Fruit fly (Drosophila melanogaster) whole organism, prepupa: Measurements from ENCODE around the gene S-Lap1.
A peak's percentile ranks its signal among the peaks of the same experiment; 100 is the strongest.

Source experiments
- CG11762 ChIP-seq: fragments of 200-800 bp; sonication (Bioruptor generic); optimal IDR thresholded peaks from 3 replicates; lab custom pipeline; 2016; ENCODE audit warnings: missing biosample characterization, missing genetic modification characterization; ENCODE audit not compliant: insufficient read depth
- CG15336 ChIP-seq: fragments of 200-800 bp; sonication (Bioruptor generic); IDR thresholded peaks from 2 replicates; pipeline ENCODE4 v1.3.6; 2022; ENCODE audit warnings: missing biosample characterization, missing genetic modification characterization
- CG1621 ChIP-seq: fragments of 200-800 bp; sonication (Bioruptor generic); optimal IDR thresholded peaks from 3 replicates; lab custom pipeline; 2018; ENCODE audit warnings: missing biosample characterization, mild to moderate bottlenecking, missing genetic modification characterization
- CG32006 ChIP-seq: fragments of 200-800 bp; sonication (Bioruptor generic); optimal IDR thresholded peaks from 3 replicates; lab custom pipeline; 2017; ENCODE audit warnings: missing biosample characterization, mild to moderate bottlenecking, missing genetic modification characterization
- CG34406 ChIP-seq: fragments of 200-800 bp; sonication (Bioruptor generic); optimal IDR thresholded peaks from 3 replicates; lab custom pipeline; 2016; ENCODE audit warnings: missing biosample characterization, missing genetic modification characterization
- CG3919 ChIP-seq: fragments of 200-800 bp; sonication (Bioruptor generic); optimal IDR thresholded peaks from 3 replicates; lab custom pipeline; 2016; ENCODE audit warnings: missing biosample characterization, missing genetic modification characterization
- CG4318 ChIP-seq: fragments of 200-800 bp; sonication (Bioruptor generic); optimal IDR thresholded peaks from 3 replicates; lab custom pipeline; 2017; ENCODE audit warnings: missing biosample characterization, mild to moderate bottlenecking, missing genetic modification characterization
- CG6163 ChIP-seq: fragments of 200-800 bp; sonication (Bioruptor generic); IDR thresholded peaks from 3 replicates; pipeline ENCODE4 v1.3.6; 2022; ENCODE audit warnings: missing biosample characterization, missing genetic modification characterization
- CG6276 ChIP-seq: fragments of 200-800 bp; sonication (Bioruptor generic); optimal IDR thresholded peaks from 2 replicates; lab custom pipeline; 2017; ENCODE audit warnings: missing biosample characterization, mild to moderate bottlenecking, missing genetic modification characterization
- CG6808 ChIP-seq: fragments of 200-800 bp; sonication (Bioruptor generic); optimal IDR thresholded peaks from 3 replicates; lab custom pipeline; 2017; ENCODE audit warnings: missing biosample characterization, missing genetic modification characterization, mild to moderate bottlenecking, moderate library complexity, missing genetic modification reagents
- CG6854 ChIP-seq: fragments of 200-800 bp; sonication (Bioruptor generic); optimal IDR thresholded peaks from 2 replicates; lab custom pipeline; 2017; ENCODE audit warnings: missing biosample characterization, mild to moderate bottlenecking, missing genetic modification characterization
- CG7368 ChIP-seq: fragments of 200-800 bp; sonication (Bioruptor generic); optimal IDR thresholded peaks from 3 replicates; lab custom pipeline; 2016; ENCODE audit warnings: missing biosample characterization, missing genetic modification characterization
- CG8319 ChIP-seq: fragments of 200-800 bp; sonication (Bioruptor generic); optimal IDR thresholded peaks from 3 replicates; lab custom pipeline; 2016; ENCODE audit warnings: missing biosample characterization, missing genetic modification characterization
- CG8632 ChIP-seq: fragments of 200-800 bp; sonication (Bioruptor generic); optimal IDR thresholded peaks from 3 replicates; lab custom pipeline; 2016; ENCODE audit warnings: missing biosample characterization, missing genetic modification characterization
- CG9139 ChIP-seq: fragments of 200-800 bp; sonication (Bioruptor generic); optimal IDR thresholded peaks from 3 replicates; lab custom pipeline; 2017; ENCODE audit warnings: missing biosample characterization, mild to moderate bottlenecking, missing genetic modification characterization
- Eip78C ChIP-seq: fragments of 200-800 bp; sonication (Bioruptor generic); peaks from one replicate; lab custom pipeline; 2016; ENCODE audit warnings: missing biosample characterization, missing genetic modification characterization
- Gug ChIP-seq: fragments of 200-800 bp; sonication (Bioruptor generic); IDR thresholded peaks from 2 replicates; pipeline ENCODE4 v1.3.6; 2022; ENCODE audit warnings: missing biosample characterization, missing genetic modification characterization
- Hr38 ChIP-seq: sonication (Bioruptor generic); optimal IDR thresholded peaks from 2 replicates; lab custom pipeline; 2016; ENCODE audit warnings: missing biosample characterization, missing genetic modification characterization
- Met ChIP-seq: fragments of 200-800 bp; sonication (Bioruptor generic); optimal IDR thresholded peaks from 3 replicates; lab custom pipeline; 2016; ENCODE audit warnings: missing biosample characterization, missing genetic modification characterization
- Sox102F ChIP-seq: fragments of 200-800 bp; sonication (Bioruptor generic); optimal IDR thresholded peaks from 2 replicates; lab custom pipeline; 2016; ENCODE audit warnings: missing biosample characterization, mild to moderate bottlenecking, missing genetic modification characterization
- Sox15 ChIP-seq: fragments of 200-800 bp; sonication (Bioruptor generic); optimal IDR thresholded peaks from 3 replicates; lab custom pipeline; 2016; ENCODE audit warnings: missing biosample characterization, missing genetic modification characterization
- achi ChIP-seq: fragments of 200-800 bp; sonication (Bioruptor generic); optimal IDR thresholded peaks from 3 replicates; lab custom pipeline; 2016; ENCODE audit warnings: missing biosample characterization, missing genetic modification characterization
- acj6 ChIP-seq: fragments of 200-800 bp; sonication (Bioruptor generic); optimal IDR thresholded peaks from 3 replicates; lab custom pipeline; 2016; ENCODE audit warnings: missing biosample characterization, missing genetic modification characterization
- cyc ChIP-seq: fragments of 200-800 bp; sonication (Bioruptor generic); optimal IDR thresholded peaks from 3 replicates; lab custom pipeline; 2016; ENCODE audit warnings: missing biosample characterization, missing genetic modification characterization
- dac ChIP-seq: fragments of 200-800 bp; sonication (Bioruptor generic); optimal IDR thresholded peaks from 2 replicates; lab custom pipeline; 2017; ENCODE audit warnings: missing biosample characterization, mild to moderate bottlenecking, missing genetic modification characterization
- dsx ChIP-seq: fragments of 200-800 bp; optimal IDR thresholded peaks from 3 replicates; lab custom pipeline; 2019; ENCODE audit warnings: missing biosample characterization, mild to moderate bottlenecking, missing genetic modification characterization, moderate library complexity; ENCODE audit not compliant: poor library complexity, severe bottlenecking
- eg ChIP-seq: fragments of 200-800 bp; sonication (Bioruptor generic); IDR thresholded peaks from 3 replicates; pipeline ENCODE4 v1.3.6; 2022; ENCODE audit warnings: missing biosample characterization, missing genetic modification characterization
- esn ChIP-seq: fragments of 200-800 bp; sonication (Bioruptor generic); optimal IDR thresholded peaks from 2 replicates; lab custom pipeline; 2016; ENCODE audit warnings: missing biosample characterization, mild to moderate bottlenecking, missing genetic modification characterization, moderate library complexity
- fd59A ChIP-seq: fragments of 200-800 bp; sonication (Bioruptor generic); optimal IDR thresholded peaks from 2 replicates; lab custom pipeline; 2017; ENCODE audit warnings: missing biosample characterization, mild to moderate bottlenecking, missing genetic modification characterization, missing genetic modification reagents
- fd85E ChIP-seq: fragments of 200-800 bp; sonication (Bioruptor generic); optimal IDR thresholded peaks from 3 replicates; lab custom pipeline; 2016; ENCODE audit warnings: missing biosample characterization, missing genetic modification characterization
- fkh ChIP-seq: fragments of 200-800 bp; sonication (Bioruptor generic); optimal IDR thresholded peaks from 3 replicates; lab custom pipeline; 2017; ENCODE audit warnings: missing biosample characterization, mild to moderate bottlenecking, missing genetic modification characterization, moderate library complexity
- pdm3 ChIP-seq: fragments of 200-800 bp; sonication (Bioruptor generic); optimal IDR thresholded peaks from 3 replicates; lab custom pipeline; 2016; ENCODE audit warnings: missing biosample characterization, missing genetic modification characterization
- salr ChIP-seq, 2 experiments: fragments of 200-800 bp; sonication (Bioruptor generic); optimal IDR thresholded peaks; 3 replicates each; lab custom pipeline; 2016 to 2018; ENCODE audit warnings: missing biosample characterization in 2 of 2, missing genetic modification characterization in 2 of 2, mild to moderate bottlenecking in 1 of 2
- spab ChIP-seq: fragments of 200-800 bp; sonication (Bioruptor generic); optimal IDR thresholded peaks from 2 replicates; lab custom pipeline; 2017; ENCODE audit warnings: missing biosample characterization, mild to moderate bottlenecking, missing genetic modification characterization, missing genetic modification reagents
- ss ChIP-seq, 2 experiments: fragments of 200-800 bp; sonication (Bioruptor generic); optimal IDR thresholded peaks; 2 replicates in 1 of 2; 3 replicates in 1 of 2; lab custom pipeline; 2017 to 2018; ENCODE audit warnings: mild to moderate bottlenecking in 2 of 2, missing biosample characterization in 2 of 2, missing genetic modification characterization in 2 of 2, moderate library complexity in 1 of 2
- svp ChIP-seq: fragments of 200-800 bp; sonication (Bioruptor generic); peaks from one replicate; lab custom pipeline; 2016; ENCODE audit warnings: missing biosample characterization, missing genetic modification characterization
- topi ChIP-seq: fragments of 200-800 bp; sonication (Bioruptor generic); optimal IDR thresholded peaks from 3 replicates; lab custom pipeline; 2016; ENCODE audit warnings: missing biosample characterization, missing genetic modification characterization

The S-Lap1 gene

dm6 chr3L:8648836-8649235 is 31.8 kb downstream of the S-Lap1 start, which contains the start of gene Arr2:
Gene Arr2 (minus strand): TSS chr3L:8648936.
- TF ChIP-seq Sox102F (GFP tag; lab: Kevin White, UChicago) (no peak), dac (GFP tag; lab: Kevin White, UChicago) (no peak), ss (GFP tag; optimal IDR thresholded peaks at IDR 0.05; lab: Kevin White, UChicago) (no peak), CG6808 (GFP tag; lab: Kevin White, UChicago) (no peak), fd59A (GFP tag; lab: Kevin White, UChicago) (no peak), CG9139 (GFP tag; lab: Kevin White, UChicago) (no peak)
- TF ChIP-seq, all 60 proteins: peak for 0

DNA sequence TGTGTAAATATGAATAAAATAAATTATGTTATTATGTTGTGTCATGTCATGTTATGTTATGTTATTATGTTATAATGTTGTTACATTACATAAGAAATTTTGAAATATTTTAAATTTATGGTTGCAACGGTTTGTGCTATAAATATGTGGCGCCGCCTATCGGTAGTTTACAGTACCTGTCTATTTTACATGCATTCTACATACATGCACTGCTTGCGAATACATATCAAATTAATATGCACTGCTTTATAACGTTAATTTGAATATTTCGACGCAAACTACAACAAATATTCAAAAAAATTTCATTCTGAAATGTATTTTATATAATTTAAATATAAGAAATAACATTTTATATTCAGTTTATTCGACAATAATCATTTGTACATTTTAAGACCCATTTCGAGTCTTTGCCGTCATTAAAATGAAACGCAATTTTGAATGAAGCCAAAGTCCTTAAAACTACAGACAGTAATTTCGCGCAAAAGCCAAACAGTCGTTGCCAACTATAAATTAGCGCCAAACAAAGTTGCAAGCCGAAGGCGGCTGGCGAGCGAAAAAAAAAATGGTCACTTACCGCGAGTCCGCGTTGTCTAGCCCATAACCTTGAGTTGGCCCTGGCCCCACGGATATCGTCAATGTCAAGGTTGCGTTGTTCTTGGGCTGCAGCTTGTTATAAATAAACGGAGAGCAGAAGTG is 35.0 kb downstream of the S-Lap1 start:
- TF ChIP-seq dsx (GFP tag; lab: Kevin White, UChicago) (peak; percentile 98), CG4318 (GFP tag; lab: Kevin White, UChicago) (no peak), CG7368 (GFP tag; lab: Kevin White, UChicago) (no peak)

DNA sequence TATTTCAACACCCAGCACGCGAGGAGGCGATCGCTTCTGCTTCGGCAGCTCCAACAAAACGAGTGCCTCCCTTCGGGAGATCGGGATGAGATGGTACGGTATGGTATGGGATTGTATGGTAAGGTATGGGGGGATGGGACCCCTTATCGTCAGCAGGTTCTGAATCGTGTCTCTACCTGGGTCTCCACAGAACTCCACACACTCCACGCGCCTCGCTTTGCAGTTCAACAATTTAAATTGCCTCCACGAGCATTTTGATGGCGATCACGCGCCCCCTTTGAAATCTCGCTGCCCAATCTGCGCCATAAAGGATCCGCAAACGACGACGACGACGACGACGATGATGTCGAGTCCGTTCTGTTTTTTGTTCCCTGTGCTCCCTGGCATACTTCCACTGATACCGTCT is 35.5 kb downstream of the S-Lap1 start:
- TF ChIP-seq cyc (GFP tag; lab: Kevin White, UChicago) (no peak), CG7368 (GFP tag; lab: Kevin White, UChicago) (no peak), svp (GFP tag; lab: Kevin White, UChicago) (peak; percentile 60), dac (GFP tag; lab: Kevin White, UChicago) (no peak), fd85E (no peak), pdm3 (GFP tag; lab: Kevin White, UChicago) (no peak), Hr38 (GFP tag; lab: Kevin White, UChicago) (no peak), topi (GFP tag; lab: Kevin White, UChicago) (no peak), acj6 (no peak), CG11762 (no peak), esn (GFP tag; lab: Kevin White, UChicago) (no peak), CG4318 (GFP tag; lab: Kevin White, UChicago) (no peak), CG6276 (no peak), achi (GFP tag; lab: Kevin White, UChicago) (no peak), CG6854 (GFP tag; lab: Kevin White, UChicago) (peak; percentile 87), CG8632 (GFP tag; lab: Kevin White, UChicago) (no peak), CG8319 (GFP tag; lab: Kevin White, UChicago) (no peak), Sox15 (no peak), CG34406 (no peak), CG3919 (GFP tag; lab: Kevin White, UChicago) (peak; percentile 17), CG32006 (GFP tag; lab: Kevin White, UChicago) (no peak), Met (peak; percentile 68), ss (GFP tag; optimal IDR thresholded peaks at IDR 0.05; lab: Kevin White, UChicago) (peak; percentile 51 to 93), Eip78C (GFP tag; lab: Kevin White, UChicago) (peak; percentile 80), eg (no peak), CG15336 (GFP tag; lab: Robert Waterston, UW) (no peak), fkh (GFP tag; lab: Kevin White, UChicago) (no peak), spab (GFP tag; lab: Kevin White, UChicago) (no peak), salr (GFP tag; optimal IDR thresholded peaks at IDR 0.05; lab: Kevin White, UChicago) (no peak), Gug (GFP tag; lab: Robert Waterston, UW) (no peak), CG6163 (GFP tag; lab: Robert Waterston, UW) (no peak), CG6808 (GFP tag; lab: Kevin White, UChicago) (no peak), CG1621 (tag; lab: Kevin White, UChicago) (peak; percentile 23)
